Fruit fly (Drosophila melanogaster): ENCODE data around the gene ChAT.
A peak's percentile ranks its signal among the peaks of the same experiment; 100 is the strongest.

The ChAT gene

dm6 chr3R:18719767-18720341, 14.6 kb downstream of the ChAT start (continued):
- TF ChIP-seq hkb (optimal IDR thresholded peaks at IDR 0.05) (no peak), hkb (GFP tag; IDR thresholded peaks at IDR 0.05) (peak; percentile 90), Mad (GFP tag; optimal IDR thresholded peaks at IDR 0.05) (peak; percentile 72), mirr (GFP tag; optimal IDR thresholded peaks at IDR 0.05) (peak; percentile 82), Gug (GFP tag; IDR thresholded peaks at IDR 0.05) (peak; percentile 72; the same call in 3 of the 4 replicates), ci (GFP tag; IDR thresholded peaks at IDR 0.05) (peak; percentile 92), CG4328 (GFP tag; optimal IDR thresholded peaks at IDR 0.05) (peak; percentile 88), Spps (tag; optimal IDR thresholded peaks at IDR 0.05) (peak; percentile 31), Awh (GFP tag; IDR thresholded peaks at IDR 0.05) (peak; percentile 72), Atf6 (GFP tag; IDR thresholded peaks at IDR 0.05) (peak; percentile 89), CG8924 (tag; optimal IDR thresholded peaks at IDR 0.05) (peak; percentile 90), CG4404 (GFP tag; IDR thresholded peaks at IDR 0.05) (peak; percentile 62), pnt (GFP tag; optimal IDR thresholded peaks at IDR 0.05) (peak; percentile 81), Nf-YC (tag; optimal IDR thresholded peaks at IDR 0.05) (peak; percentile 76), esg (GFP tag; conservative IDR thresholded peaks at IDR 0.05) (peak; percentile 76), H15 (GFP tag; IDR thresholded peaks at IDR 0.05) (peak; percentile 71), prd (optimal IDR thresholded peaks at IDR 0.05) (no peak), prd (GFP tag; IDR thresholded peaks at IDR 0.05) (peak; percentile 87), CG4617 (GFP tag; optimal IDR thresholded peaks at IDR 0.05; ENCODE audit: borderline replicate concordance) (peak; percentile 32), jumu (GFP tag; optimal IDR thresholded peaks at IDR 0.05) (peak; percentile 34), Hr39 (optimal IDR thresholded peaks at IDR 0.05) (no peak), kni (GFP tag; optimal IDR thresholded peaks at IDR 0.05) (peak; percentile 61), CG33557 (GFP tag; optimal IDR thresholded peaks at IDR 0.05) (peak; percentile 57), CG1233 (GFP tag; optimal IDR thresholded peaks at IDR 0.05) (peak; percentile 79), CG30431 (GFP tag; optimal IDR thresholded peaks at IDR 0.05) (peak; percentile 55), CG4730 (GFP tag; IDR thresholded peaks at IDR 0.05) (peak; percentile 74; the same call in 1 of the 2 replicates), PHDP (tag; optimal IDR thresholded peaks at IDR 0.05) (peak; percentile 93), CG10565 (GFP tag; optimal IDR thresholded peaks at IDR 0.05) (no peak), CG6689 (GFP tag; IDR thresholded peaks at IDR 0.05) (peak; percentile 88), CG16779 (GFP tag; IDR thresholded peaks at IDR 0.05) (no peak), CG30403 (GFP tag; optimal IDR thresholded peaks at IDR 0.05) (peak; percentile 87), caup (GFP tag; optimal IDR thresholded peaks at IDR 0.05; ENCODE audit: severe bottlenecking) (peak; percentile 90), ken (GFP tag; IDR thresholded peaks at IDR 0.05) (peak; percentile 81), slbo (GFP tag; IDR thresholded peaks at IDR 0.05) (peak; percentile 88), chif (GFP tag; optimal IDR thresholded peaks at IDR 0.05) (peak; percentile 61 to 81), Ets65A (GFP tag) (peak; percentile 93), ara (GFP tag; IDR thresholded peaks at IDR 0.05) (peak; percentile 78), Sry-δ (GFP tag; optimal IDR thresholded peaks at IDR 0.05) (peak; percentile 41), CG17361 (GFP tag; IDR thresholded peaks at IDR 0.05) (peak; percentile 91), Optix (GFP tag; IDR thresholded peaks at IDR 0.05) (peak; percentile 66; the same call in 1 of the 3 replicates), tgo (GFP tag; IDR thresholded peaks at IDR 0.05) (peak; percentile 86), gcm (GFP tag; optimal IDR thresholded peaks at IDR 0.05) (peak; percentile 65), cwo (GFP tag; optimal IDR thresholded peaks at IDR 0.05) (peak; percentile 89), CG4360 (GFP tag; IDR thresholded peaks at IDR 0.05) (no peak), CG10431 (GFP tag; optimal IDR thresholded peaks at IDR 0.05) (peak; percentile 61), MESR4 (GFP tag; optimal IDR thresholded peaks at IDR 0.05) (peak; percentile 13), ac (GFP tag; optimal IDR thresholded peaks at IDR 0.05) (no peak), bigmax (GFP tag; optimal IDR thresholded peaks at IDR 0.05) (no peak), CG6254 (GFP tag; optimal IDR thresholded peaks at IDR 0.05) (peak; percentile 62), CG12769 (tag; optimal IDR thresholded peaks at IDR 0.05) (peak; percentile 94), grau (tag; optimal IDR thresholded peaks at IDR 0.05) (peak; percentile 88), cas (GFP tag; IDR thresholded peaks at IDR 0.05) (no peak; the same call in 1 of the 2 replicates)

Measured in whole organism, embryonic.